Fruit fly (Drosophila melanogaster): Measurements from ENCODE around the gene CG34132.

CG34132 gene

dm6 chr2L:7841244-7841643 lies 44.1 kb upstream of the CG34132 start:
- TF ChIP-seq Hr51 (GFP tag; optimal IDR thresholded peaks at IDR 0.05) = peak in 1 of 2 experiments; percentile 12
- TF ChIP-seq CG32772 (GFP tag; IDR thresholded peaks at IDR 0.05) = 0 out of 2 replicates have a peak, but pooled peaks have one; percentile 15
- TF ChIP-seq CG13296 (GFP tag; optimal IDR thresholded peaks at IDR 0.05) = no peak
- TF ChIP-seq CG30431 (GFP tag; optimal IDR thresholded peaks at IDR 0.05) = no peak
- no peak for TF ChIP-seq luna (GFP tag; optimal IDR thresholded peaks at IDR 0.05)
- TF ChIP-seq B-H2 (GFP tag; optimal IDR thresholded peaks at IDR 0.05) = no peak
- 0 out of 2 replicates have a peak, but pooled peaks have one; percentile 16 for TF ChIP-seq CG6689 (GFP tag; IDR thresholded peaks at IDR 0.05)
- no peak for TF ChIP-seq CG4404 (GFP tag; IDR thresholded peaks at IDR 0.05)
- TF ChIP-seq ttk (GFP tag; IDR thresholded peaks at IDR 0.05) = 0 out of 2 replicates have a peak, but pooled peaks have one; percentile 22
- no peak for TF ChIP-seq eyg (GFP tag; optimal IDR thresholded peaks at IDR 0.05)
- TF ChIP-seq Ptx1 (GFP tag; IDR thresholded peaks at IDR 0.05) = 0 out of 2 replicates have a peak, but pooled peaks have one; percentile 30
- no peak for TF ChIP-seq TFAM (GFP tag; optimal IDR thresholded peaks at IDR 0.05)
- TF ChIP-seq CG6854 (GFP tag; optimal IDR thresholded peaks at IDR 0.05) = no peak
- TF ChIP-seq row (GFP tag; IDR thresholded peaks at IDR 0.05) = peak; percentile 41; the same call in 1 of the 3 replicates
- TF ChIP-seq unpg (GFP tag; optimal IDR thresholded peaks at IDR 0.05) = peak; percentile 0
- no peak for TF ChIP-seq CG3726 (GFP tag; IDR thresholded peaks at IDR 0.05)
- TF ChIP-seq dysf (GFP tag; IDR thresholded peaks at IDR 0.05) = peak; percentile 26; the same call in 1 of the 3 replicates
- TF ChIP-seq CG5953 (GFP tag; IDR thresholded peaks at IDR 0.05) = no peak
- peak; percentile 7 for TF ChIP-seq CG18599 (GFP tag; optimal IDR thresholded peaks at IDR 0.05)
- 0 out of 2 replicates have a peak, but pooled peaks have one; percentile 8 for TF ChIP-seq CG32532 (GFP tag; IDR thresholded peaks at IDR 0.05)
- no peak for TF ChIP-seq Awh (GFP tag; IDR thresholded peaks at IDR 0.05)
- TF ChIP-seq Elba2 (GFP tag; optimal IDR thresholded peaks at IDR 0.05) = no peak
- TF ChIP-seq Mes4 (GFP tag; optimal IDR thresholded peaks at IDR 0.05) = no peak
- TF ChIP-seq Bgb (GFP tag; IDR thresholded peaks at IDR 0.05; ENCODE audit: partially characterized antibody) = no peak
- TF ChIP-seq CG2889 (GFP tag; IDR thresholded peaks at IDR 0.05) = no peak
- TF ChIP-seq Hmr (GFP tag; optimal IDR thresholded peaks at IDR 0.05) = peak; percentile 11
- no peak for TF ChIP-seq CG17385 (GFP tag; optimal IDR thresholded peaks at IDR 0.05)
- peak; percentile 29 for TF ChIP-seq CG15269 (tag; optimal IDR thresholded peaks at IDR 0.05)
- no peak for TF ChIP-seq CG9797 (GFP tag; optimal IDR thresholded peaks at IDR 0.05)
- TF ChIP-seq amos (GFP tag; IDR thresholded peaks at IDR 0.05; ENCODE audit: partially characterized antibody) = no peak
- TF ChIP-seq CrebB (tag; optimal IDR thresholded peaks at IDR 0.05) = no peak
- no peak for TF ChIP-seq CG15514 (GFP tag; optimal IDR thresholded peaks at IDR 0.05)
- TF ChIP-seq knrl (GFP tag; IDR thresholded peaks at IDR 0.05; ENCODE audit: partially characterized antibody) = no peak
- TF ChIP-seq CG12071 (GFP tag; optimal IDR thresholded peaks at IDR 0.05) = no peak
- peak; percentile 23 for TF ChIP-seq lab (GFP tag; optimal IDR thresholded peaks at IDR 0.05)
- TF ChIP-seq odd (GFP tag; optimal IDR thresholded peaks at IDR 0.05) = no peak
- no peak for TF ChIP-seq lola (GFP tag; optimal IDR thresholded peaks at IDR 0.05)
- TF ChIP-seq CG9876 (GFP tag; optimal IDR thresholded peaks at IDR 0.05) = no peak
- TF ChIP-seq slbo (GFP tag; IDR thresholded peaks at IDR 0.05) = peak; percentile 44
- no peak for TF ChIP-seq nom (GFP tag; optimal IDR thresholded peaks at IDR 0.05)
- no peak for TF ChIP-seq sna (GFP tag; IDR thresholded peaks at IDR 0.05; ENCODE audit: partially characterized antibody)
- 0 out of 2 replicates have a peak, but pooled peaks have one; percentile 38 for TF ChIP-seq CG17328 (GFP tag; IDR thresholded peaks at IDR 0.05)
- no peak for TF ChIP-seq stwl (tag; optimal IDR thresholded peaks at IDR 0.05)
- no peak for TF ChIP-seq nerfin-1 (tag; optimal IDR thresholded peaks at IDR 0.05)
- no peak for TF ChIP-seq D19A (tag; optimal IDR thresholded peaks at IDR 0.05)
- TF ChIP-seq vvl (GFP tag; IDR thresholded peaks at IDR 0.05) = no peak
- TF ChIP-seq gem (tag; optimal IDR thresholded peaks at IDR 0.05) = peak; percentile 24
- no peak for TF ChIP-seq CG33213 (GFP tag; optimal IDR thresholded peaks at IDR 0.05)
- TF ChIP-seq CG2120 (GFP tag; optimal IDR thresholded peaks at IDR 0.05) = peak; percentile 2
- no peak for TF ChIP-seq CkIIα-i1 (GFP tag; IDR thresholded peaks at IDR 0.05)

Data from whole organism, embryonic.